Fruit fly (Drosophila melanogaster) whole organism, embryonic: ENCODE measurements around the gene Cad99C.

ENCODE experiments used
- Awh ChIP-seq: fragments of 200-800 bp; sonication (Bioruptor generic); IDR thresholded peaks from 2 replicates; pipeline ENCODE4, ENCODE4 v1.3.6; 2022; ENCODE audit warnings: missing biosample characterization, missing genetic modification characterization
- BtbVII ChIP-seq: fragments of 200-800 bp; sonication (Bioruptor generic); optimal IDR thresholded peaks from 3 replicates; lab custom pipeline; 2017; ENCODE audit warnings: missing biosample characterization, mild to moderate bottlenecking, missing genetic modification characterization
- CG10267 ChIP-seq: fragments of 200-800 bp; sonication (Bioruptor generic); optimal IDR thresholded peaks from 2 replicates; lab custom pipeline; 2018; ENCODE audit warnings: missing biosample characterization, mild to moderate bottlenecking, missing genetic modification characterization, moderate library complexity
- CG10321 ChIP-seq: fragments of 200-800 bp; sonication (Bioruptor generic); IDR thresholded peaks from 2 replicates; pipeline ENCODE4 v1.3.6; 2022; ENCODE audit warnings: missing biosample characterization, missing genetic modification characterization
- CG11093 ChIP-seq: fragments of 200-800 bp; sonication (Bioruptor generic); IDR thresholded peaks from 3 replicates; pipeline ENCODE4 v1.3.6; 2022; ENCODE audit warnings: missing biosample characterization, missing genetic modification characterization
- CG12659 ChIP-seq: fragments of 200-800 bp; sonication (Bioruptor generic); optimal IDR thresholded peaks from 3 replicates; lab custom pipeline; 2017; ENCODE audit warnings: mild to moderate bottlenecking, missing biosample characterization, missing genetic modification reagents, missing genetic modification characterization
- CG13296 ChIP-seq: fragments of 200-800 bp; sonication (Bioruptor generic); optimal IDR thresholded peaks from 3 replicates; lab custom pipeline; 2018; ENCODE audit warnings: missing biosample characterization, mild to moderate bottlenecking, missing genetic modification characterization
- CG15479 ChIP-seq: fragments of 200-800 bp; sonication (Bioruptor generic); optimal IDR thresholded peaks from 3 replicates; lab custom pipeline; 2019; ENCODE audit warnings: missing biosample characterization, mild to moderate bottlenecking, missing genetic modification characterization, moderate library complexity
- CG16779 ChIP-seq: fragments of 200-800 bp; sonication (Bioruptor generic); IDR thresholded peaks from 2 replicates; pipeline ENCODE4 v1.3.6; 2022; ENCODE audit warnings: missing biosample characterization, missing genetic modification characterization
- CG17568 ChIP-seq: fragments of 200-800 bp; sonication (Bioruptor generic); optimal IDR thresholded peaks from 2 replicates; lab custom pipeline; 2018; ENCODE audit warnings: missing biosample characterization, mild to moderate bottlenecking, missing genetic modification characterization, moderate library complexity
- CG18764 ChIP-seq: fragments of 200-800 bp; sonication (Bioruptor generic); optimal IDR thresholded peaks from 3 replicates; lab custom pipeline; 2016; ENCODE audit warnings: missing biosample characterization, missing genetic modification characterization
- CG3407 ChIP-seq: fragments of 200-800 bp; sonication (Bioruptor generic); optimal IDR thresholded peaks from 2 replicates; lab custom pipeline; 2018; ENCODE audit warnings: missing biosample characterization, mild to moderate bottlenecking, missing genetic modification characterization
- CG42726 ChIP-seq: fragments of 200-800 bp; sonication (Bioruptor generic); IDR thresholded peaks from 2 replicates; pipeline ENCODE4 v1.3.6; 2022; ENCODE audit warnings: missing biosample characterization, missing genetic modification characterization; ENCODE audit not compliant: partially characterized antibody
- CG43689 ChIP-seq: fragments of 200-800 bp; sonication (Bioruptor generic); IDR thresholded peaks from 2 replicates; pipeline ENCODE4 v1.3.6; 2022; ENCODE audit warnings: missing biosample characterization, missing genetic modification characterization
- CG4854 ChIP-seq: fragments of 200-800 bp; sonication (Bioruptor generic); optimal IDR thresholded peaks from 2 replicates; lab custom pipeline; 2016; ENCODE audit warnings: missing biosample characterization, missing genetic modification characterization, inconsistent platforms
- CG7786 ChIP-seq: fragments of 200-800 bp; sonication (Bioruptor generic); optimal IDR thresholded peaks from 2 replicates; lab custom pipeline; 2016; ENCODE audit warnings: missing biosample characterization, missing genetic modification characterization
- CG7928 ChIP-seq: fragments of 200-800 bp; sonication (Bioruptor generic); optimal IDR thresholded peaks from 2 replicates; lab custom pipeline; 2017; ENCODE audit warnings: missing biosample characterization, mild to moderate bottlenecking, missing genetic modification characterization
- CG8944 ChIP-seq: fragments of 200-800 bp; sonication (Bioruptor generic); optimal IDR thresholded peaks from 3 replicates; lab custom pipeline; 2016; ENCODE audit warnings: missing biosample characterization, missing genetic modification characterization
- D19B ChIP-seq: fragments of 200-800 bp; sonication (Bioruptor generic); optimal IDR thresholded peaks from 2 replicates; lab custom pipeline; 2017; ENCODE audit warnings: missing biosample characterization, mild to moderate bottlenecking, missing genetic modification characterization
- Dad ChIP-seq: fragments of 200-800 bp; sonication (Bioruptor generic); optimal IDR thresholded peaks from 3 replicates; lab custom pipeline; 2016; ENCODE audit warnings: missing biosample characterization, missing genetic modification characterization
- Dip2 ChIP-seq: fragments of 200-800 bp; sonication (Bioruptor generic); IDR thresholded peaks from 2 replicates; pipeline ENCODE4 v1.3.6; 2022; ENCODE audit warnings: missing biosample characterization, missing genetic modification characterization
- Doc2 ChIP-seq: fragments of 200-800 bp; sonication (Bioruptor generic); IDR thresholded peaks from 2 replicates; pipeline ENCODE4 v1.3.6; 2022; ENCODE audit warnings: missing biosample characterization, missing genetic modification characterization
- Hr51 ChIP-seq, 2 experiments: fragments of 200-800 bp; sonication (Bioruptor generic); optimal IDR thresholded peaks; 2 replicates in 1 of 2; 3 replicates in 1 of 2; lab custom pipeline; 2016 to 2018; ENCODE audit warnings: missing biosample characterization in 2 of 2, missing genetic modification characterization in 2 of 2, mild to moderate bottlenecking in 1 of 2, moderate library complexity in 1 of 2
- Jarid2 ChIP-seq: fragments of 200-800 bp; sonication (Bioruptor generic); optimal IDR thresholded peaks from 3 replicates; lab custom pipeline; 2017; ENCODE audit warnings: mild to moderate bottlenecking, missing biosample characterization, missing genetic modification reagents, missing genetic modification characterization
- Kr ChIP-seq: fragments of 200-800 bp; sonication (Bioruptor generic); optimal IDR thresholded peaks from 2 replicates; lab custom pipeline; 2017; ENCODE audit warnings: missing biosample characterization, mild to moderate bottlenecking, missing genetic modification characterization
- MTF-1 ChIP-seq: fragments of 200-800 bp; sonication (Bioruptor generic); optimal IDR thresholded peaks from 2 replicates; lab custom pipeline; 2018; ENCODE audit warnings: missing biosample characterization, mild to moderate bottlenecking, missing genetic modification characterization, borderline replicate concordance
- Nf-YA ChIP-seq: fragments of 200-800 bp; sonication (Bioruptor generic); IDR thresholded peaks from 2 replicates; pipeline ENCODE4 v1.3.6; 2022; ENCODE audit warnings: missing biosample characterization, missing genetic modification characterization
- Poxn ChIP-seq: fragments of 200-800 bp; sonication (Bioruptor generic); IDR thresholded peaks from 2 replicates; pipeline ENCODE4 v1.3.6; 2022; ENCODE audit warnings: missing biosample characterization, missing genetic modification characterization
- Tbp ChIP-seq: fragments of >200 bp; optimal IDR thresholded peaks from 2 replicates; lab custom pipeline; 2018; ENCODE audit warnings: missing biosample characterization, missing genetic modification characterization
- Xbp1 ChIP-seq: fragments of 200-800 bp; sonication (Bioruptor generic); optimal IDR thresholded peaks from 3 replicates; lab custom pipeline; 2016; ENCODE audit warnings: missing biosample characterization, mild to moderate bottlenecking, missing genetic modification characterization
- ap ChIP-seq: fragments of 200-800 bp; sonication (Bioruptor generic); IDR thresholded peaks from 2 replicates; pipeline ENCODE4 v1.3.6; 2022; ENCODE audit warnings: missing biosample characterization, missing genetic modification characterization
- ase ChIP-seq: fragments of 200-800 bp; sonication (Bioruptor generic); IDR thresholded peaks from 3 replicates; pipeline ENCODE4 v1.3.6; 2022; ENCODE audit warnings: missing biosample characterization, missing genetic modification characterization
- cas ChIP-seq: fragments of 200-800 bp; sonication (Bioruptor generic); IDR thresholded peaks from 2 replicates; pipeline ENCODE4 v1.3.6; 2022; ENCODE audit warnings: missing biosample characterization, missing genetic modification characterization
- chif ChIP-seq, 2 experiments: fragments of 200-800 bp; sonication (Bioruptor generic); optimal IDR thresholded peaks; 3 replicates each; lab custom pipeline; 2016; ENCODE audit warnings: missing biosample characterization in 2 of 2, missing genetic modification characterization in 2 of 2
- chm ChIP-seq: fragments of 200-800 bp; sonication (Bioruptor generic); IDR thresholded peaks from 2 replicates; pipeline ENCODE4 v1.3.6; 2022; ENCODE audit warnings: missing biosample characterization, missing genetic modification characterization
- dysf ChIP-seq: fragments of 200-800 bp; sonication (Bioruptor generic); IDR thresholded peaks from 3 replicates; pipeline ENCODE4 v1.3.6; 2022; ENCODE audit warnings: missing biosample characterization, missing genetic modification characterization
- gsb-n ChIP-seq: fragments of 200-800 bp; sonication (Bioruptor generic); optimal IDR thresholded peaks from 3 replicates; lab custom pipeline; 2018; ENCODE audit warnings: missing biosample characterization, mild to moderate bottlenecking, missing genetic modification characterization
- her ChIP-seq: fragments of 200-800 bp; sonication (Bioruptor generic); optimal IDR thresholded peaks from 2 replicates; lab custom pipeline; 2016; ENCODE audit warnings: missing biosample characterization, missing genetic modification characterization
- kay ChIP-seq: fragments of 200-800 bp; sonication (Bioruptor generic); optimal IDR thresholded peaks from 2 replicates; lab custom pipeline; 2016; ENCODE audit warnings: missing biosample characterization, missing genetic modification characterization
- nerfin-2 ChIP-seq: fragments of 200-800 bp; sonication (Bioruptor generic); IDR thresholded peaks from 2 replicates; pipeline ENCODE4 v1.3.6; 2022; ENCODE audit warnings: missing biosample characterization, missing genetic modification characterization; ENCODE audit not compliant: partially characterized antibody
- onecut ChIP-seq: fragments of 200-800 bp; sonication (Bioruptor generic); IDR thresholded peaks from 2 replicates; pipeline ENCODE4 v1.3.6; 2022; ENCODE audit warnings: missing biosample characterization, missing genetic modification characterization
- pan ChIP-seq, 4 experiments: fragments of >200 bp in 3 of 4; fragments of 200-800 bp in 1 of 4; sonication (Bioruptor generic) in 1 of 4; optimal IDR thresholded peaks in 3 of 4; IDR thresholded peaks in 1 of 4; 2 replicates each; pipeline versions ENCODE4 v1.3.6 to Lab custom; 2017 to 2022; ENCODE audit warnings: missing biosample characterization in 2 of 4, missing genetic modification characterization in 2 of 4, mixed read lengths in 1 of 4
- pb ChIP-seq: fragments of 200-800 bp; sonication (Bioruptor generic); optimal IDR thresholded peaks from 3 replicates; lab custom pipeline; 2016; ENCODE audit warnings: missing biosample characterization, missing genetic modification characterization
- sim ChIP-seq: fragments of 200-800 bp; sonication (Bioruptor generic); IDR thresholded peaks from 2 replicates; pipeline ENCODE4 v1.3.6; 2022; ENCODE audit warnings: missing biosample characterization, missing genetic modification characterization
- slou ChIP-seq: fragments of 200-800 bp; sonication (Bioruptor generic); optimal IDR thresholded peaks from 3 replicates; lab custom pipeline; 2016; ENCODE audit warnings: missing biosample characterization, missing genetic modification characterization
- slp2 ChIP-seq: fragments of 200-800 bp; sonication (Bioruptor generic); optimal IDR thresholded peaks from 2 replicates; lab custom pipeline; 2016; ENCODE audit warnings: missing biosample characterization, missing genetic modification characterization
- so ChIP-seq: fragments of 200-800 bp; sonication (Bioruptor generic); IDR thresholded peaks from 3 replicates; pipeline ENCODE4 v1.3.6; 2022; ENCODE audit warnings: missing biosample characterization, missing genetic modification characterization
- trh ChIP-seq: fragments of 200-800 bp; sonication (Bioruptor generic); optimal IDR thresholded peaks from 2 replicates; lab custom pipeline; 2016; ENCODE audit warnings: missing biosample characterization, missing genetic modification characterization
- ttk ChIP-seq: fragments of 200-800 bp; sonication (Bioruptor generic); IDR thresholded peaks from 2 replicates; pipeline ENCODE4 v2.1.2; 2022; ENCODE audit warnings: missing biosample characterization, missing genetic modification characterization
- wdn ChIP-seq: fragments of 200-800 bp; sonication (Bioruptor generic); IDR thresholded peaks from 2 replicates; pipeline ENCODE4 v1.3.6; 2022; ENCODE audit warnings: missing biosample characterization, missing genetic modification characterization
- wek ChIP-seq: fragments of 200-800 bp; sonication (Bioruptor generic); optimal IDR thresholded peaks from 3 replicates; lab custom pipeline; 2018; ENCODE audit warnings: missing biosample characterization, mild to moderate bottlenecking, missing genetic modification characterization, moderate library complexity

Cad99C gene

dm6 chr3R:29903775-29904356 is 62.4 kb downstream of the Cad99C start, which contains the start of gene CG15517 (continued):
- TF ChIP-seq Awh (GFP tag; lab: Robert Waterston, UW) (no peak), CG13296 (GFP tag; lab: Kevin White, UChicago) (no peak), BtbVII (GFP tag; lab: Kevin White, UChicago) (no peak), ase (GFP tag; lab: Robert Waterston, UW) (no peak; the same call in 2 of the 3 replicates), D19B (no peak), CG15479 (GFP tag; lab: Kevin White, UChicago) (no peak), CG16779 (GFP tag; lab: Robert Waterston, UW) (no peak), nerfin-2 (GFP tag; lab: Robert Waterston, UW) (no peak), Kr (no peak), pan (optimal IDR thresholded peaks at IDR 0.05; lab: Kevin White, UChicago) (no peak), pan (GFP tag; optimal IDR thresholded peaks at IDR 0.05 in 1 of 2, IDR thresholded peaks at IDR 0.05 in 1 of 2) (no peak), wdn (GFP tag; lab: Robert Waterston, UW) (no peak), sim (GFP tag; lab: Robert Waterston, UW) (no peak), Xbp1 (GFP tag; lab: Kevin White, UChicago) (peak; percentile 20), Hr51 (GFP tag; optimal IDR thresholded peaks at IDR 0.05; lab: Kevin White, UChicago) (peak in 1 of 2 experiments; percentile 9), CG7928 (no peak), slp2 (no peak), CG8944 (GFP tag; lab: Kevin White, UChicago) (no peak), CG10267 (tag; lab: Kevin White, UChicago) (no peak), so (GFP tag; lab: Robert Waterston, UW) (no peak), ap (GFP tag; lab: Robert Waterston, UW) (no peak), CG18764 (GFP tag; lab: Kevin White, UChicago) (no peak), CG12659 (peak; percentile 17), wek (GFP tag; lab: Kevin White, UChicago) (no peak), CG3407 (GFP tag; lab: Kevin White, UChicago) (no peak), ttk (GFP tag; lab: Robert Waterston, UW) (no peak), CG17568 (GFP tag; lab: Kevin White, UChicago) (no peak), cas (no peak), Poxn (GFP tag; lab: Robert Waterston, UW) (no peak), CG10321 (no peak), pb (GFP tag; lab: Kevin White, UChicago) (no peak), Dip2 (GFP tag; lab: Robert Waterston, UW) (peak; percentile 18; the same call in 1 of the 2 replicates), chm (GFP tag; lab: Robert Waterston, UW) (no peak), kay (no peak), MTF-1 (GFP tag; lab: Kevin White, UChicago) (no peak), CG11093 (no peak), Dad (GFP tag; lab: Kevin White, UChicago) (no peak), onecut (GFP tag; lab: Robert Waterston, UW) (no peak), trh (GFP tag; lab: Kevin White, UChicago) (no peak), CG7786 (GFP tag; lab: Kevin White, UChicago) (no peak), CG43689 (GFP tag; lab: Robert Waterston, UW) (no peak), CG42726 (peak; percentile 61), dysf (GFP tag; lab: Robert Waterston, UW) (no peak), Jarid2 (GFP tag; lab: Kevin White, UChicago) (no peak), Doc2 (no peak), her (GFP tag; lab: Kevin White, UChicago) (no peak), Tbp (GFP tag; lab: Kevin White, UChicago) (no peak), Nf-YA (GFP tag; lab: Robert Waterston, UW) (no peak), slou (GFP tag; lab: Kevin White, UChicago) (no peak), CG4854 (GFP tag; lab: Kevin White, UChicago) (no peak), chif (GFP tag; optimal IDR thresholded peaks at IDR 0.05; lab: Kevin White, UChicago) (no peak), gsb-n (tag; lab: Kevin White, UChicago) (no peak)
